Worm (Caenorhabditis elegans): ENCODE results near the gene mtrr-1.

Gene mtrr-1

ce11 chrII:9266252-9266651 lies 19.5 kb upstream of the mtrr-1 start:
- TF ChIP-seq ztf-23 (GFP tag; IDR thresholded peaks at IDR 0.05) (no peak), tab-1 (GFP tag; IDR thresholded peaks at IDR 0.05) (no peak), med-1 (GFP tag; optimal IDR thresholded peaks at IDR 0.05; ENCODE audit: insufficient read depth) (no peak), klf-2 (GFP tag; conservative IDR thresholded peaks at IDR 0.05) (no peak), T22C8.4 (GFP tag; IDR thresholded peaks at IDR 0.05) (no peak), flt-1 (GFP tag; IDR thresholded peaks at IDR 0.05) (0 out of 2 replicates have a peak, but pooled peaks have one; percentile 18)

DNA sequence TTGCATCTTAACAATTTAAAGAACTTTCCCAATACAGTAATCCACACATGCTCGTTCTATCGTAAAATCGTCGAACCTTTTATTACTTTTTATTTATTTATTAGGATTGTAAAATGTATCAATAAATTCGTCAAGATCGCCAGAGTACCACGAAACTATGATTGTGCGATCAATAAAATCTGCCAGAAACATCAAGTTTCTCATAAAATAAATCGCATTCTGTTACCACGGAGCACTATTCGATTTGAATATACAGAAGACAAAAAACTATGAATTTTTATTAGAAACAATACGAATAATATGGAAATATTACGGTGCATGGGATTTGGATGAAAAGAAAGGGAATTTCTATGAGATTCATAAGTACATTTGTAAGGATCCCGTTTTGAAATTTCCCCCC lies 19.0 kb upstream of the mtrr-1 start, which contains the start of gene C01G6.2:
Gene C01G6.2 (plus strand): TSS at position 301 of the 400 bp plus-strand sequence.
- no peak for TF ChIP-seq flt-1 (GFP tag; IDR thresholded peaks at IDR 0.05)
- TF ChIP-seq ztf-29 (GFP tag; IDR thresholded peaks at IDR 0.05) = no peak
- TF ChIP-seq klf-2 (GFP tag; conservative IDR thresholded peaks at IDR 0.05) = no peak
- no peak for TF ChIP-seq ztf-23 (GFP tag; IDR thresholded peaks at IDR 0.05)

- TF ChIP-seq tab-1 (GFP tag; IDR thresholded peaks at IDR 0.05) (no peak), T22C8.4 (GFP tag; IDR thresholded peaks at IDR 0.05) (no peak), ztf-29 (GFP tag; IDR thresholded peaks at IDR 0.05) (no peak), ztf-23 (GFP tag; IDR thresholded peaks at IDR 0.05) (no peak), flt-1 (GFP tag; IDR thresholded peaks at IDR 0.05) (no peak), cog-1 (tag; optimal IDR thresholded peaks at IDR 0.05) (no peak), med-1 (GFP tag; optimal IDR thresholded peaks at IDR 0.05; ENCODE audit: insufficient read depth) (no peak), ref-1 (GFP tag; conservative IDR thresholded peaks at IDR 0.05) (no peak), klf-2 (GFP tag; conservative IDR thresholded peaks at IDR 0.05) (no peak)
These were observed 16.8 kb upstream of the mtrr-1 start for ce11 chrII:9268983-9269382.

DNA sequence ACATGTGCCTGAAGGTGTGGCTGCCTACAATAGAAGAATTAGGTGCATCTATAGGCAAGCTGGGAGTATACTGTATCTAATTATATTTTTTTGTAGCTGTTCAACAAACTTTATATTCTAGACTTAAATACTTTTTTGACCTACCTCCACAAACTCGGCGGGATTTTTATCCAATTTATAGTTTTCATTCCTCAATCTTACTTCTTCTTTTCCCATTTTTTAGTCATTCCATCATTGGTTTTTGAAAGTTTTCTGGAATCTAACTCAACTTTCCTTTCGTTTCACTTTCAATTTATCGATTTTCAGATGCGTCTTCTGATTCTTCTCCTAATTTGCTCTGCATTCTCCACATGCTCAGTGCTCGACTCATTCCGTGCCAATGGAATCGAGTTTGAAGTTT lies 16.2 kb upstream of the mtrr-1 start, which contains the start of gene C01G6.3:
Gene C01G6.3 (plus strand): TSS at position 301 of the 400 bp plus-strand sequence.
- TF ChIP-seq tab-1 (GFP tag; IDR thresholded peaks at IDR 0.05) = no peak
- TF ChIP-seq med-1 (GFP tag; optimal IDR thresholded peaks at IDR 0.05; ENCODE audit: insufficient read depth) = no peak
- TF ChIP-seq klf-2 (GFP tag; conservative IDR thresholded peaks at IDR 0.05) = no peak

DNA sequence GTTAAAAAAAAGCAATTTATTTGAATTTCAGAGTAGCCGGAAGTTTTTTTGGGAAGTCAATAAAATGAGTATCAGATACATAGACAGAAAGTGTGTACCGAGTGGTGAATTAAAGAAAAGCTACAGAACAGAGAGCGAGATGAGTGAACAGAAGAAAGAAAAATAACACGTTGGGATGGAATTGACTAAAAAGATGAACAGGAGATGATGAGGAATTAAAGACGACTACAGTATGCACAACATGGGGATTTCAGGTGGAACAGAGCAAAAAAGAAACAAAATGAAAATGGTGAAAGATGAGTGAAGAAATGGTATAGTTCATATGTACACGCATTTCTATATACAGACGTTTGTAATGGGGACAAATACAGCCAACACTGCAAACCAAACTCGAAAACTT lies 14.5 kb upstream of the mtrr-1 start:
- TF ChIP-seq ref-1 (GFP tag; conservative IDR thresholded peaks at IDR 0.05) (no peak), ztf-29 (GFP tag; IDR thresholded peaks at IDR 0.05) (no peak), ztf-23 (GFP tag; IDR thresholded peaks at IDR 0.05) (no peak), klf-2 (GFP tag; conservative IDR thresholded peaks at IDR 0.05) (no peak), flt-1 (GFP tag; IDR thresholded peaks at IDR 0.05) (no peak), tab-1 (GFP tag; IDR thresholded peaks at IDR 0.05) (no peak), T22C8.4 (GFP tag; IDR thresholded peaks at IDR 0.05) (no peak), cog-1 (tag; optimal IDR thresholded peaks at IDR 0.05) (no peak), med-1 (GFP tag; optimal IDR thresholded peaks at IDR 0.05; ENCODE audit: insufficient read depth) (no peak)

DNA sequence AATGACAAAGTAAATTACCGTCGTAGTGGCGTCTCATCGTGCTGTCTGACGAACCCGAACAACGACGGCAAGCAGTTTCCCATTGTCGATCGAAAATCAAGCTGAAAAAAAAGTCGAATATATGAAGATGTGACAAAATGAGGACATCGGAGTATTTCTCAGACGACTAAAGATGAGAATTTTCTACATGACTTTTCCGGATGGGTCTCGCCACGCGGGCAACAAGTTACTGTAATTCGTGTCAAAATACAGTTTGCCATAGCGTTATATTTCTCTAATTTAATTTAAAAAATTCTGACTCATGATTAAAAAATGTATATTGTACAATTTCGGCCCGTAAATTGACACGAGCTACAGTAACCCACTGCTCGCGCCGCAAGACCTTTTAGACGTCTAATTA lies 12.8 kb upstream of the mtrr-1 start, which contains the start of gene C01G6.4:
Gene C01G6.4 (minus strand): TSS at position 101 of the 400 bp plus-strand sequence.
- TF ChIP-seq ztf-29 (GFP tag; IDR thresholded peaks at IDR 0.05) (no peak), ref-1 (GFP tag; conservative IDR thresholded peaks at IDR 0.05) (no peak), T22C8.4 (GFP tag; IDR thresholded peaks at IDR 0.05) (no peak), klf-2 (GFP tag; conservative IDR thresholded peaks at IDR 0.05) (no peak), tab-1 (GFP tag; IDR thresholded peaks at IDR 0.05) (no peak), med-1 (GFP tag; optimal IDR thresholded peaks at IDR 0.05; ENCODE audit: insufficient read depth) (no peak), flt-1 (GFP tag; IDR thresholded peaks at IDR 0.05) (no peak), cog-1 (tag; optimal IDR thresholded peaks at IDR 0.05) (no peak), ztf-23 (GFP tag; IDR thresholded peaks at IDR 0.05) (no peak)

- TF ChIP-seq ztf-29 (GFP tag; IDR thresholded peaks at IDR 0.05) (no peak), flt-1 (GFP tag; IDR thresholded peaks at IDR 0.05) (no peak), ztf-23 (GFP tag; IDR thresholded peaks at IDR 0.05) (no peak), klf-2 (GFP tag; conservative IDR thresholded peaks at IDR 0.05) (no peak)
These were observed 11.8 kb upstream of the mtrr-1 start for ce11 chrII:9273984-9274383.

- TF ChIP-seq ztf-29 (GFP tag; IDR thresholded peaks at IDR 0.05) (no peak), T22C8.4 (GFP tag; IDR thresholded peaks at IDR 0.05) (no peak), ref-1 (GFP tag; conservative IDR thresholded peaks at IDR 0.05) (no peak), tab-1 (GFP tag; IDR thresholded peaks at IDR 0.05) (no peak), cog-1 (tag; optimal IDR thresholded peaks at IDR 0.05) (no peak), med-1 (GFP tag; optimal IDR thresholded peaks at IDR 0.05; ENCODE audit: insufficient read depth) (no peak), klf-2 (GFP tag; conservative IDR thresholded peaks at IDR 0.05) (no peak), flt-1 (GFP tag; IDR thresholded peaks at IDR 0.05) (no peak), ztf-23 (GFP tag; IDR thresholded peaks at IDR 0.05) (no peak)
These were observed 11.0 kb upstream of the mtrr-1 start for ce11 chrII:9274734-9275133.

DNA sequence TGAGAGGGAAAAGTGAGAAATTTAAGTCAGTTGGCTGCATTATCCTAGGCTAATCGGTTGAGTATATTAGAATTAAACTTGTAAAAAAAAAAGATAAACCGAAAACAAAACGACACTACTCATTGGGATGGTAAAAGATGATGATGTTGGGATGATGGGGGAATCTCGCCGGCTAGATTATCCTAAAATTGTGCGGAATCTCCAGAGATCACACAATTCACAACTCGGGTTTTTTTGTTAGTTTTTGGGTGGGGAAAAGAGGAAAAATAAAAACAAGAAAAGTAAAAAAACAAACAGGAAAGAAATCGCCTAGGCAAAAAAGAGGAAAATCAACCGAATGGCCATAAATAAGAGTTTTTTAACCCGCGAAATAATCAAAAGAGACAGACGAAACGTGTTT lies 10.6 kb upstream of the mtrr-1 start:
- no peak for TF ChIP-seq cog-1 (tag; optimal IDR thresholded peaks at IDR 0.05)
- TF ChIP-seq tab-1 (GFP tag; IDR thresholded peaks at IDR 0.05) = no peak
- no peak for TF ChIP-seq flt-1 (GFP tag; IDR thresholded peaks at IDR 0.05)
- no peak for TF ChIP-seq T22C8.4 (GFP tag; IDR thresholded peaks at IDR 0.05)
- no peak for TF ChIP-seq klf-2 (GFP tag; conservative IDR thresholded peaks at IDR 0.05)
- no peak for TF ChIP-seq med-1 (GFP tag; optimal IDR thresholded peaks at IDR 0.05; ENCODE audit: insufficient read depth)
- TF ChIP-seq ref-1 (GFP tag; conservative IDR thresholded peaks at IDR 0.05) = no peak
- TF ChIP-seq ztf-23 (GFP tag; IDR thresholded peaks at IDR 0.05) = no peak
- no peak for TF ChIP-seq ztf-29 (GFP tag; IDR thresholded peaks at IDR 0.05)

DNA sequence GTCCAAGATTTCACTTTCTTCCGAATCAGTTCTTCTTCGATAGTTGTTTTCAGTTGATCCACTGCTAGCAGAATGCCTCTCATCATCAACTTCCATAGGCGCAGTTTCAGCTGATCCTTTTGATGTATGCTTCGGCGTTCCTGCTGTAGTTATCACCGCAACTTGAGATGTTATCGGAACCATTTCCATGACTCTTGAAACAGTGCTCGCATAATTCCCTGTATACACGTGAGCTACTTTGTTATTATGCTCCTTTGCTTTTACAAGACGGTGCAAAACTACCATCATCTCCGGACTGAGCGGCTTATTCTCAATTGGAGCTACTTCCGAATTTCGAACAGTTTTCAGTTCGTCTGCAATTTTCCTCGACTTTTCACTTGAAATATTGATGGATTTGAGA lies 8.6 kb upstream of the mtrr-1 start:
- no peak for TF ChIP-seq med-1 (GFP tag; optimal IDR thresholded peaks at IDR 0.05; ENCODE audit: insufficient read depth)
- no peak for TF ChIP-seq flt-1 (GFP tag; IDR thresholded peaks at IDR 0.05)
- TF ChIP-seq ref-1 (GFP tag; conservative IDR thresholded peaks at IDR 0.05) = no peak
- no peak for TF ChIP-seq klf-2 (GFP tag; conservative IDR thresholded peaks at IDR 0.05)
- TF ChIP-seq tab-1 (GFP tag; IDR thresholded peaks at IDR 0.05) = no peak
- TF ChIP-seq T22C8.4 (GFP tag; IDR thresholded peaks at IDR 0.05) = no peak
- no peak for TF ChIP-seq ztf-29 (GFP tag; IDR thresholded peaks at IDR 0.05)
- TF ChIP-seq ztf-23 (GFP tag; IDR thresholded peaks at IDR 0.05) = no peak
- no peak for TF ChIP-seq cog-1 (tag; optimal IDR thresholded peaks at IDR 0.05)
